Fruit fly (Drosophila melanogaster): ENCODE measurements around the gene CG8065.
A peak's percentile ranks its signal among the peaks of the same experiment; 100 is the strongest.

Gene CG8065

DNA sequence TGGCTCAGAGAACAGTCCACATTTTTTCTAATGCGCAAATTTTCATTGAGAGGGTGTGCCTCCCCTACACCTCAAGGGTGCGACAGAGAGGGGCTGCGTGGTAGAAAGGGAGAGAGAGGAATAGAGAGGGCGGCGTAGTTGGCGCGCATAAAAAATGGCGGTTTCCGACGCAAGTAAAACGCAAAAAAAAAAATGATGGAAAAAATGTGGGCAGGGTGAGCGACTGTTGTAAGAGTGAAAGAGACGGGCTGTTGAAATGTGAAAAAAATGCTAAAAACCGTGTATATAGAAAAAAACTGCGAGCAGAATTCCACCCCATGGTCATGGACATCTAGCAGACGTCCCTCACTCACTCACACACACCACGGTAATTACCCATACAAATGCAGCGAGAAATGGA lies 10.6 kb downstream of the CG8065 start:
- TF ChIP-seq CTCF (optimal IDR thresholded peaks at IDR 0.05) (no peak), CG8478 (optimal IDR thresholded peaks at IDR 0.05) (no peak)

DNA sequence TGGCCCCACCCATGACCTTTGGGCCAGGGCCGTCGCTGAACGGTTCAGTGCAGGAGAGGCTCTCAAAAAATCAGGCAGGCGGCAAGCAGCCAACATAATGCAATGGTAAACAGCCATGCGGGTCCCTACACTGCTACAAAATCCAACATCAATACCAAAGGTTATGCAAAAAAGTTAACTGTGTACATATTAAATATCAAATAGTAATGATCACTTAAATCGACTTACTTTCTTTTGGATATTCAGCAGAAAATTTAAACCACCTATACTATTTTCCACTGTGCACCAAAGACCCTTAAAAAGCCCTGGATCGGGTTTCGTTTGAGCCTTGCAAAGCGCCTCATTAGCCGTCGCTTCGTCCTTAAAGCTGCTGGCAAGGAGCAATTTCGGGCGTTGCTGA lies 11.6 kb downstream of the CG8065 start:
- TF ChIP-seq CG8478 (optimal IDR thresholded peaks at IDR 0.05) (no peak), CTCF (optimal IDR thresholded peaks at IDR 0.05) (no peak)

DNA sequence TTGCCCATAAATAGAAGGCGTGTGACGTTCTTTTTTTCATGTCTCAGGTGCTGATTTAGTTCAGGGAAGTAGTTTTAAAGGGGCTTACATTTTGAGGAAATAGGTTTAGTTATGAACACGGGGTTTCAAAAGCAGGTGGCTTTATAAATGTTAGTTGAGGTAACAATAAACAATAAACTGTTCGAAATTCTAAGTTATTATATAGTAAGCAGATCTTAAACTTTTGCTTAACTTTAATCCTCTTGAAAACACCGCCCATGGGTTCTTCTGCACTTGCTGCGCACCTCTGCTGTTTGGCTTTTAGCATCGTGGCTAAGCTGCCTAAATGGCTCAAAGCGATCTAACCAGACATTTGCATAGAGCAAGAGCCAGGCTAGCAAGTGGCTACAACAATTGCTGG lies 15.1 kb downstream of the CG8065 start:
- TF ChIP-seq CG8478 (optimal IDR thresholded peaks at IDR 0.05) (no peak), CTCF (optimal IDR thresholded peaks at IDR 0.05) (no peak)

DNA sequence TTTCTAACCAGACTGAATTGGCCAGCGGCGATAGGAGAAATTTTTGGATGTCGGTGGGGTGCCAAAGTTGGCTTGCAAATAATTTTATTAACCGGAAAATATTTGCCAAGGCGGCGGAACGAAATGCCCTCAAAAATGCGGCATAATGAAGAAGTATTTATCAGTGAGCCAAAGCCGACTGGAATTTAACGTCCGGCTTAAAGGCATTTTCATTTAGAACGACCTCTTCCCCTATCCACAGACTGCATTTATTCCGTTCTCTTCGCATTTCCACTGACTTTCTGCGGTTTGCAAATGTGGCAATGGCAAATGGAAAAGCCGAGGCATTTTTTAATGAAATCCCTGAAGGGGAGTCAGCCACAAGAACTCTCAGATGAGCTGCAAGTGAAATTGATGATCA lies 17.6 kb downstream of the CG8065 start:
- no peak for TF ChIP-seq CG8478 (optimal IDR thresholded peaks at IDR 0.05)
- TF ChIP-seq CTCF (optimal IDR thresholded peaks at IDR 0.05): no peak

DNA sequence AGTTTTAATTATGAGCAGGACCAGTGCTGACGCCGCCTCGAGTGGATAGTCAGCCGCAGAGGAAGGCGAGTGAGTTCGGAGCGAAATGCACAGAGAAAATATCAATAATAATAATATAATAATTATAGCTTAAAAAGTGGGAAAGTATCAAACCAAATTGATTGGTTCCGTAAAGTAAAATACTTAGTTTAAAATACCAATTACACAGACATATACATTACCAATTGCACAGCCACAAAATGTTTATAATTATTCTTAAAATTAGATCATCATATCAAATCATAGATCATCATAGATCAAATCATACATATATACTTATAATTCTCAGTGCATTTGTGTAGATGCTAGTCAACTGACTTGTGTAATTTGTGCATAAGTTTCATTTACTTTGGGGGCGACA lies 23.1 kb downstream of the CG8065 start:
- TF ChIP-seq CG8478 (optimal IDR thresholded peaks at IDR 0.05) (no peak), CTCF (optimal IDR thresholded peaks at IDR 0.05) (no peak)

DNA sequence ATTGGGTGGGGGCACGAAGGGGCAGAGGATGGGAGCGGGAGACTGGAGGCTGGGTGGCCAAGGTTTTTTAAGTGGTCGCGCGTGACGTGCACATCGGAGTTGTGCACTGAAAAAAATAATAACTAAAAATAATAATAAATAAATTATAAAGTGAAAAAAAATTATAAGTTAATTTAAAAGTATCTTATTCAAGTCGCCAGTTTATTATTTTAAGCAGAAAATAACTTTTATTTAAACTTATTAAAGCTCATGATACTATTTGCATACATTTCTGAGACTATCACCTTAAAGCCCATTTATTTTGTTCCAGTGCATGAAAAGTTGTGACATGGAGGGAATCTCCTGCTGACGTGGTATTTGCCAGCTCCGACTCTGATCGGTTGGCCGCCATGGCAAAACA lies 26.8 kb downstream of the CG8065 start:
- no peak for TF ChIP-seq CG8478 (optimal IDR thresholded peaks at IDR 0.05)
- no peak for TF ChIP-seq CTCF (optimal IDR thresholded peaks at IDR 0.05)

DNA sequence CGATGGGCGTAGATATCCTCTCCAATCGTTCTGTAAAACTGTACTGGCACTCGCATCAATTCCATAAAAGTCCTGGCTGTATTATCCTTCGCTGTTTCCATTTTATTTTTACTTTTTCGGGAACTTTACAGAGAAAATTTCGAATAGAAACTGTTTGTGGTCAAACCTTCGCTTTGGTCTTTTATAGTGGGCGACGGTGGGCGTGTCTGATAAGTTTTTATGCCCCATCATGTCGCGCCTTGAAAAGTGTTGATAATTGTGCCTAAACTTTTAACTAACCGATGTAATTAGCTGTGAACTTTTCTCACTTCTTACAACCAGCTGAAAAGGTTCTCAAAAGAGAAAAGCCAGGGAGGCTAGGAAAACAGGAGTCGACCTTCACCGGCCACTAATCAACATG lies 29.1 kb downstream of the CG8065 start, which contains the start of gene Or67c:
TSS of gene Or67c (minus strand) at position 101 of the 400 bp plus-strand sequence.
- no peak for TF ChIP-seq CTCF (optimal IDR thresholded peaks at IDR 0.05)
- no peak for TF ChIP-seq CG8478 (optimal IDR thresholded peaks at IDR 0.05)

DNA sequence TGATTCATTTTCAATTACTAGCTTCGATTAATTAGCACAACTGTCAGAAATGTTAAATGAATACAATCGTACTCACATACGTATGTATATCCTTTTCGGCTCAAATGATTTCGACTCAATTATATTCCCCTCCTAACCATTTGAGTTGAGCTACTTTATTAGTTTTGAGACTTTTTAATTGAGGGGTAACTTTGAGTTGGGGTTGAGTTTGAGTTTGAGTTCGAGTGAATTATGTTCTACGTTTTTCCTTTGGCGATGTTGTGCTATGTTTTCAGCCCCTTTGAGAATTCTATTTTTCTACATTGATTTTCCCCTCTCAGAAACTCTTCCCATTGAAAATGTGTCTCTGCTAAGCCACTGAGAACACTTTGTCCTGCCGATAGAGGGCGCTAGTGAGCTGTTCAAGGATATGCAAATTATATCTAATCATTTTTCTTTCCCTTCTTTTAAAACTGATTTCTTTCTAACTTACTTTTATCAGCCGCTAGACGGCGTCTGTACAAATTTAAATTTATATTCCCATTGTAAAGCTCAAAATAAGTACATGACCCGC lies 30.8 kb downstream of the CG8065 start:
- TF ChIP-seq CG8478 (optimal IDR thresholded peaks at IDR 0.05) (no peak), CTCF (optimal IDR thresholded peaks at IDR 0.05) (peak; percentile 91 to 94)

DNA sequence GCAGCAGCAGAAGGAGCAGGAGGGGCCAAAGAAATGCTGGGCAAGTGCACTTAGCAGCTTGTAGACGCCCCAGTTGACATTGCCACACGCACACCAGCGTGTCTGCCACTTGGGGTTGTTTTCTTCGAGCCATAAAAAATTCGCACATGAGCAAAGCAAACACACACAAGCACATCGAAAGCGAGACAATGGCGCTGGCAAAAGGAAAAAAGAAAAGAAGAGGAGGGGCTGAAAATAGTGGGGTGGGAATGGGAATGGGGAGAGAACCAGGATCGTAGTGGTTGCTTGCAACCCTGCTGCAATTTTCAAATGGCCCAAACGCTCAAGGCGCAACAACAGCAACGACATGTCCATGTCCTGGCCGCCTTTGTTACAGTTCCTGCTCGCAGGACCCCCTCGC lies 31.7 kb downstream of the CG8065 start:
- TF ChIP-seq CTCF (optimal IDR thresholded peaks at IDR 0.05): peak in 1 of 2 experiments; percentile 16
- no peak for TF ChIP-seq CG8478 (optimal IDR thresholded peaks at IDR 0.05)

DNA sequence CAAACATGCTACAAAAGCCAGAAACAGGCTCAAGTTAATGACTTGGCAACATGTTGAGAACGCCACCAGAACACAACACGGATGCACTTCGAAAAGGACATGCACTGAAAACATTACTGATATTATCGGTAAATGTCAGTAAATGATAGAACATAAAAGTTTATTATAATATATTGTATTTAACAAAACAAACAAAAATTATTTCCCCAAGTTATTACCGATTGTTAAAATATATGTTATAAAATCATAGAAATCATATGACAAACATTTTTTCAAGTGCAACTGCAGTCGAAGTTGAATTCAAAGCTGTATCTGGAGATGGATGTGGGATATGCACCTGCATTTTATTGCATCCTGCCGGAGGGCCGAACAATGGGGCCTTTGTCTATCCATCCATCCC lies 32.1 kb downstream of the CG8065 start:
- no peak for TF ChIP-seq CG8478 (optimal IDR thresholded peaks at IDR 0.05)
- no peak for TF ChIP-seq CTCF (optimal IDR thresholded peaks at IDR 0.05)

DNA sequence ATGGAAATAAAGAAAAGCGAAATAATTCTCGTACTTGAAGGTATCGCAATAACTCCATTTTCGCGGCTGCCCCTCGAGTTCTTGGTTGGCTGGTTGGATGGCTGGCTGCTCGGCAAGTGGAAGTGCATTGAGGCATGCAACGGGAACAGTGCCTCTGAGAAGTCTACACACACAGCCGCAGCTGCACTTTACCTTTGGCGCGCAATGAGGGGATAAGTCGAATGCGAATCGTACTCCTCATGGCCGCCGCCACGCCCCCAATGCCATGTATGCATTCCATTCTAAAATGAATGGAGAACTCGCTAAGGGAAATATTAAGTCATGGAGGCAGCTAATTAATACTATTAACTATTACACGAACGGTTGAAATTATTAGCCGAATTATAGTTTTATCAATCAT lies 34.4 kb downstream of the CG8065 start:
- no peak for TF ChIP-seq CTCF (optimal IDR thresholded peaks at IDR 0.05)
- TF ChIP-seq CG8478 (optimal IDR thresholded peaks at IDR 0.05): no peak

DNA sequence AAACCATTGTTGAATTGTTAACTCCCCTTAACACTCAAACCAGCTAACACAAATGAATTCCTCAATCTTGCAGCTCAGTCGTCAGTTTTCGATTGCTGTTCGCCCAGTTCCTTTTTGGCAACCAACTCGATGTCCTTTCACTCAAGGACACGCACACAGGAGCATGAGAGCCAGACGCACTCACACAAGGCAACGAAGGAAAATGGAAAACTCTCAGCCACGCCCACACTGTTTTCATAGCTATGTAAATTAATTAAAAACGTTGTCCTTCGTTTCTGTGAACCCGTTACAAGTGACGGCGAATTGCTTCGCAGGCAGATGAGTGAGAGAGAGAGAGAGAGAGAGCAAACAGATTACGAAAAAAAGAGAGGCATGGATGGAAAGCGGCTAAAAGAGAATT lies 38.7 kb downstream of the CG8065 start:
- no peak for TF ChIP-seq CTCF (optimal IDR thresholded peaks at IDR 0.05)
- no peak for TF ChIP-seq CG8478 (optimal IDR thresholded peaks at IDR 0.05)

DNA sequence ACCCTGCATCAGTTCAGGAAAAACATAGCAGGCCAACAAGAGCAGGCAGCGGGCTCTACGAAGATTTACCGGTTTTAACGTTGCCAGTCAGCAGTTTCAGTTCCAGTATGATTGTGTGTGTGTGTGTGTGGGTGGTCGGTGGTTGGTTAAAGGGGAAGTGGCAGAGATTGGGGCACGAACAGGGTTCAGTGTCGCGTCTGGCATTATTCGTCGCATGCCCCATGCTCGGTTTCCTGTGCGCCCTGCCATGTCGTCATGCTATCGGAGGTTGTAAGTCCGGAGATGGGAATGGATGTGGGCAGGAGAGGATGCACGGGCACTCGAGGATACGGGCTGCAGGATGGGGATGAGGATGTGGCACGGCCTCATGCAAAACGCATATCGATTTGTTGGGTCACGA lies 43.3 kb downstream of the CG8065 start:
- TF ChIP-seq CTCF (optimal IDR thresholded peaks at IDR 0.05) (no peak), CG8478 (optimal IDR thresholded peaks at IDR 0.05) (no peak)

DNA sequence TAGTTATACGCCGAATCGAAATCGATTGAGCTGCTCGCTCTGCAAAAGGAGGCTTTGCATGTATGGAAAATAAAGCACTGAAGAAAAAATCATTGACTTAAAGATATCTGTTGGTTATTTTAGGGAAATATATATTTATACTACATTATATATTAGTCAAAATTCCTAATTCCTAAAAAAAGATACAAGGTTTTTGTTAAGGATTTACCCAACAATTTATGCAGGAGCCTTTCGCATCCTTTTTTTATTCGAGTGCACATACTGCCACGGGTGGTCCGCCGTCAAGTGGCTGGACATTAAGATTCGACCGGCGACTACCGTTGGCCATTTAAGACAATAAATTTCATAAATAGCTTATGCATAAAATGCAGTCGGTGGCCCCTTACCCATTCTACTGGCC lies 45.8 kb downstream of the CG8065 start:
- TF ChIP-seq CTCF (optimal IDR thresholded peaks at IDR 0.05) (no peak), CG8478 (optimal IDR thresholded peaks at IDR 0.05) (no peak)

DNA sequence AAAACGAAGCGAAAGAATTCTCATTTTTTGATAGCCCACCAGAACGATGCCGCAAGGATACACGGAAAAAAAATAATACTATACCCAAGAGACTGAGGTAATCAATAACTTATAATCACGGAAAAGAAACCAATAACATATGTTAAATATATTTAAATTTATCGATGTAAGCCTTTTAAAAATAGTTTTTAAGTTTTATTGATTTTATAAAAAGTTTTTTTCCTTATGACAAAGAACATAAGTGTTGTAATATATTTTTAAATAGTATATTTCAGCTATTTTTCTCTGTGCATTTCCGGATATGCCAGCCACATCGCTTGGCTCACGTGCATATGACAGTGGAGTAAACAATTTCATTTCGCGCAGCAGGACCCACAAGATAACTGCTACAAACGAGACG lies 47.4 kb downstream of the CG8065 start:
- TF ChIP-seq CG8478 (optimal IDR thresholded peaks at IDR 0.05) (no peak), CTCF (optimal IDR thresholded peaks at IDR 0.05) (no peak)
